Fruit fly (Drosophila melanogaster): ENCODE results near the gene CG14990.

Gene CG14990

dm6 chr3L:4135857-4136256, 42.9 kb downstream of the CG14990 start, which contains the start of gene RfC4:
RfC4 (minus strand) TSS chr3L:4136038.
- TF ChIP-seq cic (GFP tag; optimal IDR thresholded peaks at IDR 0.05) = no peak
- TF ChIP-seq kay (GFP tag; ENCODE audit: borderline replicate concordance) = no peak
- TF ChIP-seq Hr96 (GFP tag; optimal IDR thresholded peaks at IDR 0.05) = no peak
- TF ChIP-seq CG14711 (tag; optimal IDR thresholded peaks at IDR 0.05) = no peak
- TF ChIP-seq CG5204 (GFP tag; optimal IDR thresholded peaks at IDR 0.05) = no peak
- no peak for TF ChIP-seq CG11617 (GFP tag; optimal IDR thresholded peaks at IDR 0.05)
- no peak for TF ChIP-seq cnc (optimal IDR thresholded peaks at IDR 0.05)
- no peak for TF ChIP-seq bab1 (GFP tag; optimal IDR thresholded peaks at IDR 0.05)
- TF ChIP-seq tj (GFP tag; optimal IDR thresholded peaks at IDR 0.05) = no peak
- TF ChIP-seq CG12768 (GFP tag; optimal IDR thresholded peaks at IDR 0.05) = no peak
- TF ChIP-seq toe (GFP tag; optimal IDR thresholded peaks at IDR 0.05) = no peak
- TF ChIP-seq Crg-1 (GFP tag; optimal IDR thresholded peaks at IDR 0.05) = no peak
- no peak for TF ChIP-seq Clk (GFP tag; optimal IDR thresholded peaks at IDR 0.05)
- no peak for TF ChIP-seq CG7101 (tag; optimal IDR thresholded peaks at IDR 0.05)
- no peak for TF ChIP-seq CG7045 (GFP tag; optimal IDR thresholded peaks at IDR 0.05)
- no peak for TF ChIP-seq pad (GFP tag; optimal IDR thresholded peaks at IDR 0.05)
- TF ChIP-seq CG1620 (GFP tag; optimal IDR thresholded peaks at IDR 0.05) = no peak
- TF ChIP-seq CG33017 (tag; optimal IDR thresholded peaks at IDR 0.05) = no peak
- no peak for TF ChIP-seq Mnt (GFP tag; optimal IDR thresholded peaks at IDR 0.05)
- no peak for TF ChIP-seq ovo (GFP tag; optimal IDR thresholded peaks at IDR 0.05)

DNA sequence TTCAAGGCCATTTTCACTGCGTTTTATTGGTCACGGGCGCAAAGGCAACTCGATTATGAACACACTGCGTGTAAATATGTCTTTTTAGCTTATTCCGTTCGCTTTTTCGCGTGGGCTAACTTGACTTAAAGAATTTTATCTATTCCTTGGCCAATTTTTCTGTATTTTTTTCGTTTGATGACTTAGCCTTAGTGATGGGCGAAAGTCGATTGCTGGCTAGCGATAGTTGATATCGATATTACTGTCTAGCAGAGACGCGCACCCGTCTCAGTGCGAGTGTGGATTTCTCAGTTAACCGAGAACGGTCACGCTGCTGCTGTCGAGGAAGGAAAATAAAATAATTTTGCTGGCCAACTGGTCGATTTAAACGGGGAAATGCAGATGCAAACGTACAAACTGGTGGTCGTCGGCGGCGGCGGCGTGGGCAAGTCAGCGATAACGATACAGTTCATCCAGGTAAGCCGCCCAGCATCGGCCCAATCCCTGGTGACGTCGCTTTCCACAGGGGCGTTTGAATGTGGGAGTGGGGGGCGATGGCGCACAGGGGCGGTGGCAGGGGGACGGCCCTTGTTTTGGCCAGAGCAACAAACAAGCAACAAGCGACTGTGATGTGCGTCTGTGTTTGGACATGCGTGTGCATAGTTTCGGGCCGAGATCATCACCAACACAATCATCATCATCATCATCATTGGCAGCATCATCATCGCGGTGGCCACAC, 46.0 kb downstream of the CG14990 start, which contains the start of the genes Rop and Ras64B:
Gene Rop (minus strand): TSS at position 193 of the 718 bp plus-strand sequence.
Gene Ras64B (plus strand): TSS at position 273 of the 718 bp plus-strand sequence.
- TF ChIP-seq ovo (GFP tag; optimal IDR thresholded peaks at IDR 0.05) (no peak), Crg-1 (GFP tag; optimal IDR thresholded peaks at IDR 0.05) (no peak), Clk (GFP tag; optimal IDR thresholded peaks at IDR 0.05) (no peak), CG33017 (tag; optimal IDR thresholded peaks at IDR 0.05) (peak; percentile 24), CG11617 (GFP tag; optimal IDR thresholded peaks at IDR 0.05) (peak; percentile 35), CG7101 (tag; optimal IDR thresholded peaks at IDR 0.05) (peak; percentile 21), bab1 (GFP tag; optimal IDR thresholded peaks at IDR 0.05) (peak; percentile 75), CG1620 (GFP tag; optimal IDR thresholded peaks at IDR 0.05) (peak; percentile 54), tj (GFP tag; optimal IDR thresholded peaks at IDR 0.05) (no peak), Hr96 (GFP tag; optimal IDR thresholded peaks at IDR 0.05) (no peak), Mnt (GFP tag; optimal IDR thresholded peaks at IDR 0.05) (peak; percentile 36), CG12768 (GFP tag; optimal IDR thresholded peaks at IDR 0.05) (no peak), CG14711 (tag; optimal IDR thresholded peaks at IDR 0.05) (peak; percentile 12), CG5204 (GFP tag; optimal IDR thresholded peaks at IDR 0.05) (no peak), kay (GFP tag; ENCODE audit: borderline replicate concordance) (no peak)

DNA sequence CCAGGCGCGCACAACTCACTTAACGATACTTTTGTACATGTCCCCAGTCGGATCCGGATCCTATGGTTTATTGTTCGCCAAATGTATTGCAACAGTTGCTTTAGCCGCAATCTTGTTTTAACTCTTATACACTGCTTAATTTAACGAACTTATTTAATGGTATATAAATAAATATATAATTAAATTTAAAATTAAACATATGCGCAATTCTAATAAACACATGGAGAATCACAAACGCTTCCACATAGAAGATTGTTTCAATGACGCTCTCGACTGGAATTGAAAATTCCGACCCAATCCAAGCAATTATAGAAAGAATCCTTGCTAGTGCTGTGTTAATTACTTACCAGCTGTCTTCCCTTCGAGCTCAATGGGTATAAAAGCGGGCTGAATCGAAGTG, 48.2 kb downstream of the CG14990 start, which contains the start of gene Akh:
Gene Akh (plus strand): TSS at position 301 of the 400 bp plus-strand sequence.
- TF ChIP-seq Hr96 (GFP tag; optimal IDR thresholded peaks at IDR 0.05) (no peak), ovo (GFP tag; optimal IDR thresholded peaks at IDR 0.05) (no peak), cic (GFP tag; optimal IDR thresholded peaks at IDR 0.05) (no peak), Crg-1 (GFP tag; optimal IDR thresholded peaks at IDR 0.05) (no peak), CG1620 (GFP tag; optimal IDR thresholded peaks at IDR 0.05) (no peak), pad (GFP tag; optimal IDR thresholded peaks at IDR 0.05) (no peak), Clk (GFP tag; optimal IDR thresholded peaks at IDR 0.05) (no peak), CG33017 (tag; optimal IDR thresholded peaks at IDR 0.05) (no peak), CG11617 (GFP tag; optimal IDR thresholded peaks at IDR 0.05) (no peak), CG14711 (tag; optimal IDR thresholded peaks at IDR 0.05) (no peak), Mnt (GFP tag; optimal IDR thresholded peaks at IDR 0.05) (no peak), CG7045 (GFP tag; optimal IDR thresholded peaks at IDR 0.05) (no peak), cnc (optimal IDR thresholded peaks at IDR 0.05) (no peak), CG7101 (tag; optimal IDR thresholded peaks at IDR 0.05) (no peak), toe (GFP tag; optimal IDR thresholded peaks at IDR 0.05) (no peak)

DNA sequence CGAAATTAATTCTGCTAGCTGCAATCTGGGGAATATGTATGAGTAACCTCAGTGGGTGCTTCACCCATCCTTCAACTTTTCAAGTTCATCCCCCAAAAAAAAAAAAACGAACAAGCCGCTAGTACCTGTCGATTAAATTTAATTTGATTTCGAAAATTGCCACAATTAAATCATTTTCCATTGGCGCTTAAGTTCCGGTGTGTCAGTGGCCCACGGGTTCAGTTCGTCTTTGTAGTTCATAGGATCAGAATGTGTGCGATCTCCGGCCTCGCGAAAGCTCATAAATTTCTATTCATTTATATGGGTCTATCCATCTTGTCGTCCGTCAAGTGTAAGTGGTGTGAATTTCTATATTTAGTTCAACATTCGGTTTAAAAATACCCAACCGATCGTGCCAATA, 49.1 kb downstream of the CG14990 start, which contains the start of gene CG32260:
Gene CG32260 (plus strand): TSS at position 301 of the 400 bp plus-strand sequence.
- no peak for TF ChIP-seq Hr96 (GFP tag; optimal IDR thresholded peaks at IDR 0.05)
- TF ChIP-seq CG14711 (tag; optimal IDR thresholded peaks at IDR 0.05) = no peak
- TF ChIP-seq toe (GFP tag; optimal IDR thresholded peaks at IDR 0.05) = no peak
- no peak for TF ChIP-seq pad (GFP tag; optimal IDR thresholded peaks at IDR 0.05)
- no peak for TF ChIP-seq CG1620 (GFP tag; optimal IDR thresholded peaks at IDR 0.05)
- no peak for TF ChIP-seq tj (GFP tag; optimal IDR thresholded peaks at IDR 0.05)
- TF ChIP-seq CG12768 (GFP tag; optimal IDR thresholded peaks at IDR 0.05) = no peak
- TF ChIP-seq Crg-1 (GFP tag; optimal IDR thresholded peaks at IDR 0.05) = no peak
- no peak for TF ChIP-seq cic (GFP tag; optimal IDR thresholded peaks at IDR 0.05)
- no peak for TF ChIP-seq CG11617 (GFP tag; optimal IDR thresholded peaks at IDR 0.05)
- no peak for TF ChIP-seq Clk (GFP tag; optimal IDR thresholded peaks at IDR 0.05)
- no peak for TF ChIP-seq ovo (GFP tag; optimal IDR thresholded peaks at IDR 0.05)
- no peak for TF ChIP-seq Mnt (GFP tag; optimal IDR thresholded peaks at IDR 0.05)
- no peak for TF ChIP-seq CG5204 (GFP tag; optimal IDR thresholded peaks at IDR 0.05)
- no peak for TF ChIP-seq cnc (optimal IDR thresholded peaks at IDR 0.05)

Data from whole organism, adult.